Fruit fly (Drosophila melanogaster) whole organism, embryonic: Measurements from ENCODE around the gene mRpL3.

Source experiments
- ATbp ChIP-seq: fragments of 200-800 bp; sonication (Bioruptor generic); optimal IDR thresholded peaks from 2 replicates; lab custom pipeline; 2017; ENCODE audit warnings: missing biosample characterization, mild to moderate bottlenecking, missing genetic modification characterization, missing genetic modification reagents
- Adf1 ChIP-seq: fragments of 200-800 bp; sonication (Bioruptor generic); IDR thresholded peaks from 2 replicates; pipeline ENCODE4 v1.3.6; 2022; ENCODE audit warnings: missing biosample characterization, missing genetic modification characterization
- Aef1 ChIP-seq: fragments of 200-800 bp; sonication (Bioruptor generic); IDR thresholded peaks from 3 replicates; pipeline ENCODE4 v1.3.6; 2022; ENCODE audit warnings: missing biosample characterization, missing genetic modification characterization
- Bgb ChIP-seq: fragments of 200-800 bp; sonication (Bioruptor generic); IDR thresholded peaks from 2 replicates; pipeline ENCODE4 v1.3.6; 2022; ENCODE audit warnings: missing biosample characterization, missing genetic modification characterization; ENCODE audit not compliant: partially characterized antibody
- CG10147 ChIP-seq: fragments of 200-800 bp; sonication (Bioruptor generic); optimal IDR thresholded peaks from 2 replicates; lab custom pipeline; 2019; ENCODE audit warnings: missing biosample characterization, mild to moderate bottlenecking, missing genetic modification characterization, moderate library complexity
- CG10565 ChIP-seq: fragments of 200-800 bp; sonication (Bioruptor generic); optimal IDR thresholded peaks from 3 replicates; lab custom pipeline; 2016; ENCODE audit warnings: missing biosample characterization, mild to moderate bottlenecking, missing genetic modification characterization
- CG12071 ChIP-seq: fragments of 200-800 bp; sonication (Bioruptor generic); optimal IDR thresholded peaks from 3 replicates; lab custom pipeline; 2018; ENCODE audit warnings: missing biosample characterization, mild to moderate bottlenecking, missing genetic modification characterization
- CG12219 ChIP-seq: fragments of 200-800 bp; sonication (Bioruptor generic); optimal IDR thresholded peaks from 3 replicates; lab custom pipeline; 2018; ENCODE audit warnings: missing biosample characterization, mild to moderate bottlenecking, missing genetic modification characterization
- CG12236 ChIP-seq: fragments of 200-800 bp; sonication (Bioruptor generic); optimal IDR thresholded peaks from 2 replicates; lab custom pipeline; 2016; ENCODE audit warnings: missing biosample characterization, missing genetic modification characterization
- CG13296 ChIP-seq: fragments of 200-800 bp; sonication (Bioruptor generic); optimal IDR thresholded peaks from 3 replicates; lab custom pipeline; 2018; ENCODE audit warnings: missing biosample characterization, mild to moderate bottlenecking, missing genetic modification characterization
- CG15073 ChIP-seq: fragments of 200-800 bp; sonication (Bioruptor generic); optimal IDR thresholded peaks from 2 replicates; lab custom pipeline; 2016; ENCODE audit warnings: missing biosample characterization, missing genetic modification characterization
- CG16863 ChIP-seq: fragments of 200-800 bp; sonication (Bioruptor generic); optimal IDR thresholded peaks from 3 replicates; lab custom pipeline; 2016; ENCODE audit warnings: missing biosample characterization, missing genetic modification characterization
- CG17328 ChIP-seq: fragments of 200-800 bp; sonication (Bioruptor generic); IDR thresholded peaks from 2 replicates; pipeline ENCODE4 v1.3.6; 2022; ENCODE audit warnings: missing biosample characterization, missing genetic modification characterization
- CG17829 ChIP-seq: fragments of 200-800 bp; optimal IDR thresholded peaks from 2 replicates; lab custom pipeline; 2019; ENCODE audit warnings: missing biosample characterization, mild to moderate bottlenecking, missing genetic modification characterization, moderate library complexity
- CG17912 ChIP-seq: fragments of 200-800 bp; sonication (Bioruptor generic); optimal IDR thresholded peaks from 2 replicates; lab custom pipeline; 2018; ENCODE audit warnings: missing biosample characterization, mild to moderate bottlenecking, missing genetic modification characterization
- CG2199 ChIP-seq: fragments of 200-800 bp; sonication (Bioruptor generic); IDR thresholded peaks from 3 replicates; pipeline ENCODE4 v1.3.6; 2022; ENCODE audit warnings: missing biosample characterization, missing genetic modification characterization
- CG2712 ChIP-seq: fragments of 200-800 bp; optimal IDR thresholded peaks from 3 replicates; lab custom pipeline; 2019; ENCODE audit warnings: missing biosample characterization, mild to moderate bottlenecking, missing genetic modification characterization, moderate library complexity
- CG2889 ChIP-seq: fragments of 200-800 bp; sonication (Bioruptor generic); IDR thresholded peaks from 3 replicates; pipeline ENCODE4 v1.3.6; 2022; ENCODE audit warnings: missing biosample characterization, missing genetic modification characterization
- CG3407 ChIP-seq: fragments of 200-800 bp; sonication (Bioruptor generic); optimal IDR thresholded peaks from 2 replicates; lab custom pipeline; 2018; ENCODE audit warnings: missing biosample characterization, mild to moderate bottlenecking, missing genetic modification characterization
- CG3726 ChIP-seq: fragments of 200-800 bp; sonication (Bioruptor generic); IDR thresholded peaks from 3 replicates; pipeline ENCODE4, ENCODE4 v1.3.6; 2022; ENCODE audit warnings: missing biosample characterization, missing genetic modification characterization
- CG3847 ChIP-seq: fragments of 200-800 bp; sonication (Bioruptor generic); IDR thresholded peaks from 2 replicates; pipeline ENCODE4 v1.3.6; 2022; ENCODE audit warnings: missing biosample characterization, missing genetic modification characterization
- CG3995 ChIP-seq: fragments of 200-800 bp; sonication (Bioruptor generic); optimal IDR thresholded peaks from 3 replicates; lab custom pipeline; 2016; ENCODE audit warnings: missing biosample characterization, missing genetic modification characterization
- CG6272 ChIP-seq: fragments of 200-800 bp; sonication (Bioruptor generic); IDR thresholded peaks from 2 replicates; pipeline ENCODE4 v1.3.6; 2022; ENCODE audit warnings: missing biosample characterization, missing genetic modification characterization
- CG9727 ChIP-seq: fragments of 200-800 bp; sonication (Bioruptor generic); optimal IDR thresholded peaks from 3 replicates; lab custom pipeline; 2017; ENCODE audit warnings: missing biosample characterization, mild to moderate bottlenecking, missing genetic modification characterization
- CG9932 ChIP-seq: fragments of 200-800 bp; sonication (Bioruptor generic); IDR thresholded peaks from 2 replicates; pipeline ENCODE4 v1.3.6; 2022; ENCODE audit warnings: missing biosample characterization, missing genetic modification characterization
- Chrac-16 ChIP-seq: fragments of 200-800 bp; sonication (Bioruptor generic); optimal IDR thresholded peaks from 3 replicates; lab custom pipeline; 2016; ENCODE audit warnings: missing biosample characterization, missing genetic modification characterization
- CkIIα-i1 ChIP-seq: fragments of 200-800 bp; sonication (Bioruptor generic); IDR thresholded peaks from 2 replicates; pipeline ENCODE4 v1.3.6; 2022; ENCODE audit warnings: missing biosample characterization, missing genetic modification characterization
- Hey ChIP-seq: fragments of 200-800 bp; sonication (Bioruptor generic); optimal IDR thresholded peaks from 3 replicates; lab custom pipeline; 2018; ENCODE audit warnings: missing biosample characterization, mild to moderate bottlenecking, missing genetic modification characterization
- HmgD ChIP-seq: fragments of 200-800 bp; sonication (Bioruptor generic); optimal IDR thresholded peaks from 3 replicates; lab custom pipeline; 2016; ENCODE audit warnings: missing biosample characterization, missing genetic modification characterization
- Hr78 ChIP-seq, 2 experiments: fragments of 200-800 bp in 1 of 2; fragments of >200 bp in 1 of 2; sonication (Bioruptor generic) in 1 of 2; optimal IDR thresholded peaks; 2 replicates each; lab custom pipeline; 2017 to 2019; ENCODE audit warnings: missing biosample characterization in 2 of 2, missing genetic modification characterization in 2 of 2, mild to moderate bottlenecking in 1 of 2, moderate library complexity in 1 of 2
- MBD-R2 ChIP-seq: fragments of 200-800 bp; sonication (Bioruptor generic); IDR thresholded peaks from 2 replicates; pipeline ENCODE4 v1.3.6; 2022; ENCODE audit warnings: missing biosample characterization, missing genetic modification characterization
- NC2β ChIP-seq: fragments of 200-800 bp; sonication (Bioruptor generic); optimal IDR thresholded peaks from 2 replicates; lab custom pipeline; 2016; ENCODE audit warnings: missing biosample characterization, missing genetic modification characterization
- NfI ChIP-seq: fragments of 200-800 bp; sonication (Bioruptor generic); optimal IDR thresholded peaks from 3 replicates; lab custom pipeline; 2018; ENCODE audit warnings: missing biosample characterization, mild to moderate bottlenecking, missing genetic modification characterization, moderate library complexity
- Oli ChIP-seq: fragments of 200-800 bp; sonication (Bioruptor generic); optimal IDR thresholded peaks from 2 replicates; lab custom pipeline; 2018; ENCODE audit warnings: missing biosample characterization, mild to moderate bottlenecking, missing genetic modification characterization, moderate library complexity
- Six4 ChIP-seq: fragments of 200-800 bp; sonication (Bioruptor generic); optimal IDR thresholded peaks from 2 replicates; lab custom pipeline; 2016; ENCODE audit warnings: missing biosample characterization, missing genetic modification characterization
- btn ChIP-seq: fragments of 200-800 bp; sonication (Bioruptor generic); optimal IDR thresholded peaks from 2 replicates; lab custom pipeline; 2016; ENCODE audit warnings: missing biosample characterization, missing genetic modification characterization
- ci ChIP-seq: fragments of 200-800 bp; sonication (Bioruptor generic); IDR thresholded peaks from 3 replicates; pipeline ENCODE4 v1.3.6; 2022; ENCODE audit warnings: missing biosample characterization, missing genetic modification characterization
- crc ChIP-seq: fragments of 200-800 bp; sonication (Bioruptor generic); optimal IDR thresholded peaks from 2 replicates; lab custom pipeline; 2016; ENCODE audit warnings: missing biosample characterization, missing genetic modification characterization
- esg ChIP-seq: fragments of 200-800 bp; sonication (Bioruptor generic); conservative IDR thresholded peaks from 2 replicates; pipeline ENCODE4 v1.3.6; 2022; ENCODE audit warnings: missing biosample characterization, missing genetic modification characterization
- fd96Cb ChIP-seq: fragments of 200-800 bp; sonication (Bioruptor generic); optimal IDR thresholded peaks from 2 replicates; lab custom pipeline; 2018; ENCODE audit warnings: missing biosample characterization, mild to moderate bottlenecking, missing genetic modification characterization, moderate library complexity
- ftz-f1 ChIP-seq: fragments of 200-800 bp; sonication (Bioruptor generic); optimal IDR thresholded peaks from 2 replicates; lab custom pipeline; 2016; ENCODE audit warnings: missing biosample characterization, missing genetic modification characterization
- gt ChIP-seq: fragments of 200-800 bp; sonication (Bioruptor generic); IDR thresholded peaks from 2 replicates; pipeline ENCODE4 v1.3.6; 2022; ENCODE audit warnings: missing biosample characterization, missing genetic modification characterization
- inv ChIP-seq: fragments of 200-800 bp; sonication (Bioruptor generic); IDR thresholded peaks from 2 replicates; pipeline ENCODE4 v1.3.6; 2022; ENCODE audit warnings: missing biosample characterization, missing genetic modification characterization; ENCODE audit not compliant: partially characterized antibody
- lilli ChIP-seq: fragments of 200-800 bp; sonication (Bioruptor generic); optimal IDR thresholded peaks from 3 replicates; lab custom pipeline; 2016; ENCODE audit warnings: missing biosample characterization, missing genetic modification characterization
- lmd ChIP-seq: fragments of 200-800 bp; sonication (Bioruptor generic); IDR thresholded peaks from 2 replicates; pipeline ENCODE4 v1.3.6; 2022; ENCODE audit warnings: missing biosample characterization, missing genetic modification characterization
- nerfin-1 ChIP-seq: fragments of 200-800 bp; sonication (Bioruptor generic); optimal IDR thresholded peaks from 3 replicates; lab custom pipeline; 2019; ENCODE audit warnings: missing biosample characterization, mild to moderate bottlenecking, missing genetic modification characterization, moderate library complexity
- oc ChIP-seq: fragments of 200-800 bp; sonication (Bioruptor generic); optimal IDR thresholded peaks from 2 replicates; lab custom pipeline; 2018; ENCODE audit warnings: missing biosample characterization, mild to moderate bottlenecking, missing genetic modification characterization, moderate library complexity
- psq ChIP-seq: fragments of 200-800 bp; sonication (Bioruptor generic); optimal IDR thresholded peaks from 2 replicates; lab custom pipeline; 2017; ENCODE audit warnings: missing biosample characterization, missing genetic modification characterization
- rib ChIP-seq: fragments of 200-800 bp; sonication (Bioruptor generic); IDR thresholded peaks from 2 replicates; pipeline ENCODE4 v1.3.6; 2022; ENCODE audit warnings: missing biosample characterization, missing genetic modification characterization
- sd ChIP-seq: fragments of 200-800 bp; sonication (Bioruptor generic); optimal IDR thresholded peaks from 3 replicates; lab custom pipeline; 2018; ENCODE audit warnings: missing biosample characterization, mild to moderate bottlenecking, missing genetic modification characterization, moderate library complexity
- tx ChIP-seq: fragments of 200-800 bp; sonication (Bioruptor generic); optimal IDR thresholded peaks from 2 replicates; lab custom pipeline; 2016; ENCODE audit warnings: missing biosample characterization, missing genetic modification characterization
- zfh1 ChIP-seq: fragments of 200-800 bp; sonication (Bioruptor generic); IDR thresholded peaks from 3 replicates; pipeline ENCODE4 v1.3.6; 2022; ENCODE audit warnings: missing biosample characterization, missing genetic modification characterization

The mRpL3 gene

dm6 chrX:15733995-15734394 lies 27.1 kb upstream of the mRpL3 start, which contains the start of the genes CG12379 and MagR (continued):
- TF ChIP-seq CG17912 (no peak), CG10147 (peak; percentile 69), CG12219 (GFP tag; lab: Kevin White, UChicago) (no peak), CG9932 (GFP tag; lab: Robert Waterston, UW) (peak; percentile 74), btn (GFP tag; lab: Kevin White, UChicago) (no peak), NC2β (peak; percentile 41), Aef1 (peak; percentile 39; the same call in 2 of the 3 replicates), fd96Cb (tag; lab: Kevin White, UChicago) (peak; percentile 4), CkIIα-i1 (no peak), oc (tag; lab: Kevin White, UChicago) (no peak), Chrac-16 (GFP tag; lab: Kevin White, UChicago) (peak; percentile 57), MBD-R2 (GFP tag; lab: Robert Waterston, UW) (peak; percentile 48; the same call in 1 of the 2 replicates), zfh1 (GFP tag; lab: Robert Waterston, UW) (0 out of 3 replicates have a peak, but pooled peaks have one; percentile 6), CG16863 (GFP tag; lab: Kevin White, UChicago) (peak; percentile 45), crc (GFP tag; lab: Kevin White, UChicago) (peak; percentile 35), rib (no peak), CG17829 (peak; percentile 33), Hr78 (GFP tag; optimal IDR thresholded peaks at IDR 0.05; lab: Kevin White, UChicago) (no peak), nerfin-1 (tag; lab: Kevin White, UChicago) (peak; percentile 79), ftz-f1 (GFP tag; lab: Kevin White, UChicago) (no peak), CG9727 (peak; percentile 64), ci (no peak), CG2889 (GFP tag; lab: Robert Waterston, UW) (no peak), CG10565 (GFP tag; lab: Kevin White, UChicago) (no peak), CG3407 (GFP tag; lab: Kevin White, UChicago) (no peak), CG2199 (GFP tag; lab: Robert Waterston, UW) (no peak), psq (no peak), NfI (GFP tag; lab: Kevin White, UChicago) (peak; percentile 56), CG3847 (GFP tag; lab: Robert Waterston, UW) (peak; percentile 71), CG2712 (tag; lab: Kevin White, UChicago) (peak; percentile 67), lmd (peak; percentile 62), HmgD (peak; percentile 9), CG15073 (no peak), CG3995 (GFP tag; lab: Kevin White, UChicago) (peak; percentile 100), CG12236 (GFP tag; lab: Kevin White, UChicago) (peak; percentile 2), ATbp (GFP tag; lab: Kevin White, UChicago) (no peak), CG13296 (GFP tag; lab: Kevin White, UChicago) (peak; percentile 64), Bgb (GFP tag; lab: Robert Waterston, UW) (peak; percentile 61; the same call in 1 of the 2 replicates), Hey (tag; lab: Kevin White, UChicago) (no peak), CG3726 (GFP tag; lab: Robert Waterston, UW) (no peak), Adf1 (0 out of 2 replicates have a peak, but pooled peaks have one; percentile 20), gt (GFP tag; lab: Robert Waterston, UW) (no peak), sd (no peak), CG17328 (no peak), lilli (GFP tag; lab: Kevin White, UChicago) (peak; percentile 82), CG12071 (GFP tag; lab: Kevin White, UChicago) (no peak), CG6272 (peak; percentile 49), tx (peak; percentile 67), Oli (tag; lab: Kevin White, UChicago) (no peak), inv (GFP tag; lab: Robert Waterston, UW) (peak; percentile 78), Six4 (GFP tag; lab: Kevin White, UChicago) (peak; percentile 3), esg (peak; percentile 51; the same call in 1 of the 2 replicates)
